Worm (Caenorhabditis elegans) whole organism, L1 larva: ENCODE data around the gene Y80D3A.8.

Source experiments
- C16A3.4 ChIP-seq: fragments of 150-350 bp; optimal IDR thresholded peaks from 2 replicates; lab custom pipeline; 2014; ENCODE audit warnings: missing biosample characterization, missing genetic modification characterization
- C34B4.2 ChIP-seq: sonication (generic microtip); optimal IDR thresholded peaks from 2 replicates; lab custom pipeline; 2017; ENCODE audit warnings: mild to moderate bottlenecking, missing genetic modification characterization, missing compliant biosample characterization
- F16B12.6 ChIP-seq: fragments of 150-350 bp; optimal IDR thresholded peaks from 2 replicates; lab custom pipeline; 2014; ENCODE audit warnings: missing biosample characterization, missing genetic modification characterization
- Y116A8C.19 ChIP-seq: sonication (generic microtip); optimal IDR thresholded peaks from 2 replicates; lab custom pipeline; 2016; ENCODE audit warnings: missing compliant biosample characterization, missing genetic modification characterization, borderline replicate concordance
- aha-1 ChIP-seq: fragments of 150-350 bp; optimal IDR thresholded peaks from 2 replicates; lab custom pipeline; 2014; ENCODE audit warnings: missing biosample characterization, missing genetic modification characterization
- aly-2 ChIP-seq: fragments of 150-350 bp; optimal IDR thresholded peaks from 2 replicates; lab custom pipeline; 2014; ENCODE audit warnings: missing biosample characterization, missing genetic modification characterization
- ceh-63 ChIP-seq: fragments of 200-800 bp; sonication (Bioruptor generic); optimal IDR thresholded peaks from 2 replicates; lab custom pipeline; 2018; ENCODE audit warnings: mild to moderate bottlenecking, missing genetic modification characterization, missing compliant biosample characterization
- ceh-8 ChIP-seq: fragments of 200-800 bp; sonication (Bioruptor generic); optimal IDR thresholded peaks from 2 replicates; lab custom pipeline; 2018; ENCODE audit warnings: mild to moderate bottlenecking, missing genetic modification characterization, moderate library complexity, missing compliant biosample characterization
- ceh-88 ChIP-seq: fragments of 200-800 bp; sonication (Bioruptor generic); IDR thresholded peaks from 2 replicates; pipeline ENCODE4 v1.3.6; 2022; ENCODE audit warnings: missing genetic modification characterization, missing compliant biosample characterization
- ceh-90 ChIP-seq: sonication (generic microtip); optimal IDR thresholded peaks from 2 replicates; lab custom pipeline; 2016; ENCODE audit warnings: missing genetic modification characterization, missing compliant biosample characterization
- ces-1 ChIP-seq: fragments of 150-350 bp; optimal IDR thresholded peaks from 2 replicates; lab custom pipeline; 2014; ENCODE audit warnings: missing biosample characterization, missing genetic modification reagents, missing genetic modification characterization
- dpl-1 ChIP-seq, 3 experiments: fragments of 150-350 bp in 2 of 3; sonication (generic microtip) in 1 of 3; optimal IDR thresholded peaks; 2 replicates each; lab custom pipeline; 2014 to 2017; ENCODE audit warnings: missing biosample characterization in 3 of 3, missing genetic modification characterization in 3 of 3, missing genetic modification reagents in 3 of 3
- efl-1 ChIP-seq, 4 experiments: fragments of 150-350 bp; optimal IDR thresholded peaks in 3 of 4; peaks in 1 of 4; 1 replicate in 1 of 4; 2 replicates in 3 of 4; lab custom pipeline; 2014; ENCODE audit warnings: missing biosample characterization in 2 of 4, missing genetic modification characterization in 2 of 4, missing genetic modification reagents in 2 of 4
- efl-3 ChIP-seq: fragments of 200-800 bp; sonication (Bioruptor generic); optimal IDR thresholded peaks from 2 replicates; lab custom pipeline; 2018; ENCODE audit warnings: mild to moderate bottlenecking, missing genetic modification characterization, missing compliant biosample characterization
- egl-13 ChIP-seq: sonication (generic microtip); optimal IDR thresholded peaks from 2 replicates; lab custom pipeline; 2016; ENCODE audit warnings: missing genotype, missing genetic modification reagents, missing genetic modification characterization, missing compliant biosample characterization
- elt-3 ChIP-seq, 6 experiments: fragments of 150-350 bp in 1 of 6; sonication (generic microtip); optimal IDR thresholded peaks; 2 replicates each; lab custom pipeline; 2017 to 2018; ENCODE audit warnings: missing biosample characterization in 6 of 6, missing genetic modification characterization in 6 of 6, inconsistent platforms in 1 of 6
- fkh-10 ChIP-seq: sonication (generic microtip); optimal IDR thresholded peaks from 2 replicates; lab custom pipeline; 2017; ENCODE audit warnings: missing biosample characterization, missing genetic modification reagents, missing genetic modification characterization
- fkh-4 ChIP-seq: sonication (generic microtip); optimal IDR thresholded peaks from 2 replicates; lab custom pipeline; 2016; ENCODE audit warnings: missing compliant biosample characterization, missing genetic modification characterization, borderline replicate concordance
- fos-1 ChIP-seq: fragments of 150-350 bp; optimal IDR thresholded peaks from 2 replicates; lab custom pipeline; 2014; ENCODE audit warnings: missing biosample characterization, missing genetic modification characterization
- grh-1 ChIP-seq: fragments of 200-800 bp; sonication (Bioruptor generic); IDR thresholded peaks from 2 replicates; pipeline ENCODE4 v1.3.6; 2022; ENCODE audit warnings: missing genetic modification reagents, missing genetic modification characterization, missing compliant biosample characterization
- hlh-4 ChIP-seq: sonication (generic microtip); optimal IDR thresholded peaks from 2 replicates; lab custom pipeline; 2016; ENCODE audit warnings: mild to moderate bottlenecking, missing genetic modification characterization, missing compliant biosample characterization
- hpl-2 ChIP-seq: fragments of 150-350 bp; optimal IDR thresholded peaks from 2 replicates; lab custom pipeline; 2014; ENCODE audit warnings: missing biosample characterization, missing genetic modification reagents, missing genetic modification characterization
- lin-14 ChIP-seq: fragments of 200-800 bp; sonication (Bioruptor generic); optimal IDR thresholded peaks from 2 replicates; lab custom pipeline; 2018; ENCODE audit warnings: mild to moderate bottlenecking, missing genetic modification characterization, moderate library complexity, missing compliant biosample characterization
- lin-35 ChIP-seq, 2 experiments: fragments of 150-350 bp; optimal IDR thresholded peaks; 2 replicates each; lab custom pipeline; 2014; ENCODE audit warnings: missing biosample characterization in 2 of 2, missing genetic modification characterization in 2 of 2, missing genetic modification reagents in 2 of 2
- lir-3 ChIP-seq: sonication (generic microtip); optimal IDR thresholded peaks from 2 replicates; lab custom pipeline; 2016; ENCODE audit warnings: mild to moderate bottlenecking, missing genetic modification characterization, moderate library complexity, missing compliant biosample characterization; ENCODE audit not compliant: poor library complexity
- lsy-2 ChIP-seq, 2 experiments: fragments of 150-350 bp; optimal IDR thresholded peaks; 2 replicates each; lab custom pipeline; 2014; ENCODE audit warnings: missing biosample characterization in 2 of 2, missing genetic modification characterization in 2 of 2
- mab-9 ChIP-seq: fragments of 200-800 bp; sonication (Bioruptor generic); IDR thresholded peaks from 2 replicates; pipeline ENCODE4 v1.3.6; 2022; ENCODE audit warnings: missing genetic modification reagents, missing genetic modification characterization, missing compliant biosample characterization
- mdl-1 ChIP-seq, 2 experiments: fragments of 150-350 bp; optimal IDR thresholded peaks; 2 replicates each; lab custom pipeline; 2014 to 2017; ENCODE audit warnings: missing biosample characterization in 2 of 2, missing genetic modification characterization in 2 of 2, inconsistent platforms in 1 of 2
- mef-2 ChIP-seq: fragments of 150-350 bp; optimal IDR thresholded peaks from 2 replicates; lab custom pipeline; 2014; ENCODE audit warnings: missing biosample characterization, missing genetic modification characterization
- nhr-19 ChIP-seq: fragments of 200-800 bp; sonication (Bioruptor generic); conservative IDR thresholded peaks from 2 replicates; pipeline ENCODE4 v1.3.6; 2022; ENCODE audit warnings: missing genetic modification characterization, missing compliant biosample characterization
- nhr-20 ChIP-seq: sonication (generic microtip); optimal IDR thresholded peaks from 2 replicates; lab custom pipeline; 2016; ENCODE audit warnings: mild to moderate bottlenecking, missing genetic modification characterization, missing compliant biosample characterization
- nhr-237 ChIP-seq: fragments of 150-350 bp; optimal IDR thresholded peaks from 2 replicates; lab custom pipeline; 2014; ENCODE audit warnings: missing biosample characterization, missing genetic modification characterization
- nhr-28 ChIP-seq: fragments of 150-350 bp; optimal IDR thresholded peaks from 2 replicates; lab custom pipeline; 2014; ENCODE audit warnings: missing biosample characterization, missing genetic modification characterization
- nhr-47 ChIP-seq: sonication (generic microtip); optimal IDR thresholded peaks from 2 replicates; lab custom pipeline; 2016; ENCODE audit warnings: mild to moderate bottlenecking, missing genetic modification characterization, moderate library complexity, missing compliant biosample characterization
- nhr-76 ChIP-seq: sonication (generic microtip); optimal IDR thresholded peaks from 2 replicates; lab custom pipeline; 2017; ENCODE audit warnings: missing biosample characterization, missing genetic modification characterization
- pag-3 ChIP-seq: sonication (generic microtip); optimal IDR thresholded peaks from 2 replicates; lab custom pipeline; 2017; ENCODE audit warnings: missing genetic modification characterization, mild to moderate bottlenecking, missing compliant biosample characterization, antibody characterized with exemption, borderline replicate concordance; ENCODE audit not compliant: insufficient read depth
- pax-3 ChIP-seq: fragments of 200-800 bp; sonication (Bioruptor generic); optimal IDR thresholded peaks from 2 replicates; lab custom pipeline; 2018; ENCODE audit warnings: mild to moderate bottlenecking, missing genetic modification characterization, moderate library complexity, missing compliant biosample characterization
- pqm-1 ChIP-seq: sonication (generic microtip); optimal IDR thresholded peaks from 3 replicates; lab custom pipeline; 2017; ENCODE audit warnings: missing biosample characterization, missing genetic modification characterization
- skn-1 ChIP-seq: fragments of 150-350 bp; optimal IDR thresholded peaks from 2 replicates; lab custom pipeline; 2014; ENCODE audit warnings: missing biosample characterization, missing genetic modification characterization
- snpc-4 ChIP-seq: fragments of 150-350 bp; optimal IDR thresholded peaks from 2 replicates; lab custom pipeline; 2014; ENCODE audit warnings: missing biosample characterization, missing genetic modification characterization
- snu-23 ChIP-seq: sonication (generic microtip); optimal IDR thresholded peaks from 2 replicates; lab custom pipeline; 2016; ENCODE audit warnings: missing genetic modification characterization, missing compliant biosample characterization
- sup-37 ChIP-seq: fragments of 200-800 bp; sonication (Bioruptor generic); optimal IDR thresholded peaks from 2 replicates; lab custom pipeline; 2018; ENCODE audit warnings: mild to moderate bottlenecking, missing genetic modification characterization, missing compliant biosample characterization
- unc-130 ChIP-seq: fragments of 150-350 bp; optimal IDR thresholded peaks from 2 replicates; lab custom pipeline; 2017; ENCODE audit warnings: missing biosample characterization, missing genetic modification characterization, inconsistent platforms
- unc-30 ChIP-seq: sonication (generic microtip); optimal IDR thresholded peaks from 2 replicates; lab custom pipeline; 2017; ENCODE audit warnings: missing biosample characterization, missing genetic modification characterization
- unc-62 ChIP-seq: fragments of 150-350 bp; optimal IDR thresholded peaks from 2 replicates; lab custom pipeline; 2014; ENCODE audit warnings: missing biosample characterization, missing genetic modification reagents, missing genetic modification characterization
- unc-98 ChIP-seq: fragments of 200-800 bp; sonication (Bioruptor generic); IDR thresholded peaks from 2 replicates; pipeline ENCODE4 v1.3.6; 2022; ENCODE audit warnings: missing genetic modification characterization, missing compliant biosample characterization
- zip-4 ChIP-seq: fragments of 200-800 bp; sonication (Bioruptor generic); optimal IDR thresholded peaks from 2 replicates; lab custom pipeline; 2018; ENCODE audit warnings: mild to moderate bottlenecking, missing genetic modification characterization, moderate library complexity, missing compliant biosample characterization
- ztf-11 ChIP-seq, 2 experiments: sonication (generic microtip); optimal IDR thresholded peaks; 2 replicates each; lab custom pipeline; 2016 to 2017; ENCODE audit warnings: missing genetic modification characterization in 2 of 2, missing biosample characterization in 1 of 2, missing compliant biosample characterization in 1 of 2
- ztf-4 ChIP-seq: fragments of 150-350 bp; optimal IDR thresholded peaks from 2 replicates; lab custom pipeline; 2014; ENCODE audit warnings: missing biosample characterization, missing genetic modification characterization

Gene Y80D3A.8

ce11 chrV:18894924-18895388, 45.5 kb upstream of the Y80D3A.8 start, which contains the start of gene emb-4 (continued):
- TF ChIP-seq mab-9 (GFP tag; lab: Robert Waterston, UW), result no peak
- TF ChIP-seq pax-3 (tag; lab: Kevin White, UChicago), result no peak
- TF ChIP-seq fkh-10 (GFP tag; lab: Kevin White, UChicago), result no peak
- TF ChIP-seq unc-30 (tag; lab: Kevin White, UChicago), result no peak
- TF ChIP-seq hpl-2 (GFP tag; lab: Kevin White, UChicago), result no peak
- no peak for TF ChIP-seq sup-37 (GFP tag; lab: Kevin White, UChicago)
- TF ChIP-seq zip-4, result no peak
- TF ChIP-seq Y116A8C.19, result no peak
- TF ChIP-seq skn-1 (tag; lab: Kevin White, UChicago), result peak; percentile 55
- peak; percentile 57 to 61 for TF ChIP-seq lin-35 (GFP tag; optimal IDR thresholded peaks at IDR 0.05; lab: Kevin White, UChicago)
- TF ChIP-seq fos-1, result no peak
- peak; percentile 65 for TF ChIP-seq nhr-20 (tag; lab: Kevin White, UChicago)
- TF ChIP-seq ces-1 (GFP tag; lab: Kevin White, UChicago), result no peak
- peak in 2 of 6 experiments; percentile 5 to 9 for TF ChIP-seq elt-3 (tag; optimal IDR thresholded peaks at IDR 0.05; lab: Kevin White, UChicago)
- no peak for TF ChIP-seq mef-2
- TF ChIP-seq lir-3, result no peak
- no peak for TF ChIP-seq ztf-4
- TF ChIP-seq fkh-4 (tag; lab: Kevin White, UChicago), result no peak
- peak; percentile 41 for TF ChIP-seq snpc-4
- TF ChIP-seq ceh-90 (tag; lab: Kevin White, UChicago), result no peak
- TF ChIP-seq ceh-88, result no peak
- TF ChIP-seq efl-3 (GFP tag; lab: Kevin White, UChicago), result no peak
- TF ChIP-seq nhr-76 (tag; lab: Kevin White, UChicago), result no peak
- no peak for TF ChIP-seq egl-13 (tag; lab: Kevin White, UChicago)
- TF ChIP-seq C34B4.2 (tag; lab: Kevin White, UChicago), result no peak
- no peak for TF ChIP-seq aha-1 (tag; lab: Kevin White, UChicago)
- peak; percentile 76 for TF ChIP-seq nhr-47 (tag; lab: Kevin White, UChicago)
- peak; percentile 15 for TF ChIP-seq unc-130
- TF ChIP-seq nhr-237 (tag; lab: Kevin White, UChicago), result no peak
- no peak for TF ChIP-seq unc-62 (GFP tag; lab: Kevin White, UChicago)
- peak; percentile 67 to 71 for TF ChIP-seq lsy-2 (tag; optimal IDR thresholded peaks at IDR 0.05; lab: Kevin White, UChicago)
- TF ChIP-seq grh-1 (GFP tag; lab: Robert Waterston, UW), result no peak
- no peak for TF ChIP-seq lin-14 (GFP tag; lab: Kevin White, UChicago)
- peak; percentile 11 for TF ChIP-seq F16B12.6 (tag; lab: Kevin White, UChicago)
- peak in 1 of 2 experiments; percentile 35 for TF ChIP-seq ztf-11 (tag; optimal IDR thresholded peaks at IDR 0.05; lab: Kevin White, UChicago)

DNA sequence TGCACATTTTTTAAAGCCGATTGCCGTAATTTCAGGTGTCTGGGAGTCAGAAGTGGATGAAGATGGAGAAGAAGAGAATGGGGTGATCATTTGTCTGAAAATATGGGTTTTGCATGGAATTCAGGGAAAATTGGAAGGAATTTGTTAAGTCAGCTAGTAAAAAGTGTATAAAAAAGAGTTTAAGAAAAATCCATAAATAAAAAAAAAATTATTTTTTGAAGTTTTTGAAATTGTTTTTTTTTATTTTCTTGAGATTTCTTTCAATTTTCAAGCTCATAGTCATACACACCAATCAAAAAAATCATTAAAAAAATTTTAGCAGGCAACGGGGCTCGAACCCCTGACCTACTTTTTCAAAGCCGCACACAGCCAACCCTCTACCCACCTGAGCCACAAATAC, 40.0 kb upstream of the Y80D3A.8 start, which contains the start of gene nhr-243:
Gene nhr-243, minus strand, starts transcription at position 101 of the 400 bp plus-strand sequence.
- no peak for TF ChIP-seq mdl-1 (tag; optimal IDR thresholded peaks at IDR 0.05; lab: Kevin White, UChicago)
- no peak for TF ChIP-seq efl-1 (optimal IDR thresholded peaks at IDR 0.05; lab: Kevin White, UChicago)
- peak in 1 of 2 experiments; percentile 49 for TF ChIP-seq efl-1 (GFP tag; optimal IDR thresholded peaks at IDR 0.05 in 1 of 2; lab: Kevin White, UChicago)
- no peak for TF ChIP-seq unc-98 (GFP tag; lab: Robert Waterston, UW)

ce11 chrV:18901530-18901929, 38.9 kb upstream of the Y80D3A.8 start:
- no peak for TF ChIP-seq ceh-63 (GFP tag; lab: Kevin White, UChicago)
- peak; percentile 17 to 31 for TF ChIP-seq efl-1 (optimal IDR thresholded peaks at IDR 0.05; lab: Kevin White, UChicago)
- TF ChIP-seq efl-1 (GFP tag; optimal IDR thresholded peaks at IDR 0.05 in 1 of 2; lab: Kevin White, UChicago), result peak in 1 of 2 experiments; percentile 79
- TF ChIP-seq nhr-28, result no peak
- TF ChIP-seq aly-2, result no peak
- peak in 1 of 3 experiments; percentile 0 for TF ChIP-seq dpl-1 (GFP tag; optimal IDR thresholded peaks at IDR 0.05; lab: Kevin White, UChicago)
- no peak for TF ChIP-seq pag-3
- TF ChIP-seq zip-4, result peak; percentile 93
- TF ChIP-seq ces-1 (GFP tag; lab: Kevin White, UChicago), result no peak
- TF ChIP-seq hlh-4 (tag; lab: Kevin White, UChicago), result no peak
- TF ChIP-seq nhr-19 (GFP tag; lab: Robert Waterston, UW), result no peak
- peak; percentile 42 for TF ChIP-seq snu-23 (GFP tag; lab: Kevin White, UChicago)
- no peak for TF ChIP-seq pqm-1 (tag; lab: Kevin White, UChicago)
- TF ChIP-seq C16A3.4, result no peak
- no peak for TF ChIP-seq ceh-8 (GFP tag; lab: Kevin White, UChicago)
- TF ChIP-seq nhr-20 (tag; lab: Kevin White, UChicago), result peak; percentile 95
- no peak for TF ChIP-seq snpc-4
- no peak for TF ChIP-seq unc-30 (tag; lab: Kevin White, UChicago)
